Fruit fly (Drosophila melanogaster) whole organism, embryonic: ENCODE data around the gene Ufsp2.
A peak's percentile ranks its signal among the peaks of the same experiment; 100 is the strongest.

ENCODE experiments used
- Blimp-1 ChIP-seq: fragments of 200-800 bp; sonication (Bioruptor generic); optimal IDR thresholded peaks from 3 replicates; lab custom pipeline; 2018; ENCODE audit warnings: missing biosample characterization, missing genetic modification characterization, mild to moderate bottlenecking, moderate library complexity, missing genetic modification reagents
- CG10654 ChIP-seq: fragments of 200-800 bp; sonication (Bioruptor generic); optimal IDR thresholded peaks from 2 replicates; lab custom pipeline; 2016; ENCODE audit warnings: missing biosample characterization, missing genetic modification characterization
- CG12071 ChIP-seq: fragments of 200-800 bp; sonication (Bioruptor generic); optimal IDR thresholded peaks from 3 replicates; lab custom pipeline; 2018; ENCODE audit warnings: missing biosample characterization, mild to moderate bottlenecking, missing genetic modification characterization
- CG12104 ChIP-seq: fragments of 200-800 bp; sonication (Bioruptor generic); optimal IDR thresholded peaks from 3 replicates; lab custom pipeline; 2016; ENCODE audit warnings: missing biosample characterization, missing genetic modification characterization
- CG12299 ChIP-seq: fragments of 200-800 bp; sonication (Bioruptor generic); optimal IDR thresholded peaks from 2 replicates; lab custom pipeline; 2018; ENCODE audit warnings: missing biosample characterization, mild to moderate bottlenecking, missing genetic modification characterization
- CG15696 ChIP-seq: fragments of 200-800 bp; sonication (Bioruptor generic); optimal IDR thresholded peaks from 2 replicates; lab custom pipeline; 2019; ENCODE audit warnings: missing biosample characterization, mild to moderate bottlenecking, missing genetic modification characterization, moderate library complexity
- CG16779 ChIP-seq: fragments of 200-800 bp; sonication (Bioruptor generic); IDR thresholded peaks from 2 replicates; pipeline ENCODE4 v1.3.6; 2022; ENCODE audit warnings: missing biosample characterization, missing genetic modification characterization
- CG16863 ChIP-seq: fragments of 200-800 bp; sonication (Bioruptor generic); optimal IDR thresholded peaks from 3 replicates; lab custom pipeline; 2016; ENCODE audit warnings: missing biosample characterization, missing genetic modification characterization
- CG2120 ChIP-seq: fragments of 200-800 bp; sonication (Bioruptor generic); optimal IDR thresholded peaks from 3 replicates; lab custom pipeline; 2016; ENCODE audit warnings: missing biosample characterization, missing genetic modification characterization
- CG2712 ChIP-seq: fragments of 200-800 bp; optimal IDR thresholded peaks from 3 replicates; lab custom pipeline; 2019; ENCODE audit warnings: missing biosample characterization, mild to moderate bottlenecking, missing genetic modification characterization, moderate library complexity
- CG2889 ChIP-seq: fragments of 200-800 bp; sonication (Bioruptor generic); IDR thresholded peaks from 3 replicates; pipeline ENCODE4 v1.3.6; 2022; ENCODE audit warnings: missing biosample characterization, missing genetic modification characterization
- CG33213 ChIP-seq: fragments of 200-800 bp; sonication (Bioruptor generic); optimal IDR thresholded peaks from 3 replicates; lab custom pipeline; 2016; ENCODE audit warnings: missing biosample characterization, missing genetic modification characterization
- CG3995 ChIP-seq: fragments of 200-800 bp; sonication (Bioruptor generic); optimal IDR thresholded peaks from 3 replicates; lab custom pipeline; 2016; ENCODE audit warnings: missing biosample characterization, missing genetic modification characterization
- CG4328 ChIP-seq: fragments of 200-800 bp; sonication (Bioruptor generic); optimal IDR thresholded peaks from 3 replicates; lab custom pipeline; 2017; ENCODE audit warnings: missing biosample characterization, missing genetic modification reagents, missing genetic modification characterization
- CG6272 ChIP-seq: fragments of 200-800 bp; sonication (Bioruptor generic); IDR thresholded peaks from 2 replicates; pipeline ENCODE4 v1.3.6; 2022; ENCODE audit warnings: missing biosample characterization, missing genetic modification characterization
- CG7271 ChIP-seq: fragments of 200-800 bp; sonication (Bioruptor generic); optimal IDR thresholded peaks from 2 replicates; lab custom pipeline; 2018; ENCODE audit warnings: missing biosample characterization, mild to moderate bottlenecking, missing genetic modification characterization, moderate library complexity
- CG9876 ChIP-seq: fragments of 200-800 bp; sonication (Bioruptor generic); optimal IDR thresholded peaks from 2 replicates; lab custom pipeline; 2016; ENCODE audit warnings: missing biosample characterization, missing genetic modification characterization
- CG9932 ChIP-seq: fragments of 200-800 bp; sonication (Bioruptor generic); IDR thresholded peaks from 2 replicates; pipeline ENCODE4 v1.3.6; 2022; ENCODE audit warnings: missing biosample characterization, missing genetic modification characterization
- CHES-1-like ChIP-seq: fragments of 200-800 bp; sonication (Bioruptor generic); optimal IDR thresholded peaks from 2 replicates; lab custom pipeline; 2016; ENCODE audit warnings: missing biosample characterization, missing genetic modification characterization
- Fer2 ChIP-seq: fragments of 200-800 bp; sonication (Bioruptor generic); optimal IDR thresholded peaks from 2 replicates; lab custom pipeline; 2018; ENCODE audit warnings: missing biosample characterization, mild to moderate bottlenecking, missing genetic modification characterization, moderate library complexity
- Hand ChIP-seq: fragments of 200-800 bp; sonication (Bioruptor generic); optimal IDR thresholded peaks from 2 replicates; lab custom pipeline; 2017; ENCODE audit warnings: mild to moderate bottlenecking, missing biosample characterization, missing genetic modification reagents, missing genetic modification characterization
- Lim3 ChIP-seq: fragments of 200-800 bp; sonication (Bioruptor generic); IDR thresholded peaks from 2 replicates; pipeline ENCODE4 v1.3.6; 2022; ENCODE audit warnings: missing biosample characterization, missing genetic modification characterization
- Lpt ChIP-seq: fragments of >200 bp; optimal IDR thresholded peaks from 2 replicates; lab custom pipeline; 2018; ENCODE audit warnings: missing biosample characterization, missing genetic modification characterization
- Nf-YA ChIP-seq: fragments of 200-800 bp; sonication (Bioruptor generic); IDR thresholded peaks from 2 replicates; pipeline ENCODE4 v1.3.6; 2022; ENCODE audit warnings: missing biosample characterization, missing genetic modification characterization
- Oli ChIP-seq: fragments of 200-800 bp; sonication (Bioruptor generic); optimal IDR thresholded peaks from 2 replicates; lab custom pipeline; 2018; ENCODE audit warnings: missing biosample characterization, mild to moderate bottlenecking, missing genetic modification characterization, moderate library complexity
- Poxn ChIP-seq: fragments of 200-800 bp; sonication (Bioruptor generic); IDR thresholded peaks from 2 replicates; pipeline ENCODE4 v1.3.6; 2022; ENCODE audit warnings: missing biosample characterization, missing genetic modification characterization
- Rfx ChIP-seq: fragments of 200-800 bp; sonication (Bioruptor generic); IDR thresholded peaks from 2 replicates; pipeline ENCODE4 v1.3.6; 2022; ENCODE audit warnings: missing biosample characterization, missing genetic modification characterization
- Side ChIP-seq: fragments of 200-800 bp; sonication (Bioruptor generic); optimal IDR thresholded peaks from 2 replicates; lab custom pipeline; 2016; ENCODE audit warnings: missing biosample characterization, missing genetic modification characterization
- Taf1 ChIP-seq: fragments of 200-800 bp; sonication (Bioruptor generic); IDR thresholded peaks from 2 replicates; pipeline ENCODE4 v1.3.6; 2022; ENCODE audit warnings: missing biosample characterization, missing genetic modification characterization
- ab ChIP-seq: fragments of 200-800 bp; sonication (Bioruptor generic); optimal IDR thresholded peaks from 2 replicates; lab custom pipeline; 2016; ENCODE audit warnings: missing biosample characterization, missing genetic modification characterization
- abd-A ChIP-seq: fragments of 200-800 bp; sonication (Bioruptor generic); optimal IDR thresholded peaks from 3 replicates; lab custom pipeline; 2019; ENCODE audit warnings: missing biosample characterization, mild to moderate bottlenecking, missing genetic modification characterization, moderate library complexity
- ara ChIP-seq: fragments of 200-800 bp; sonication (Bioruptor generic); IDR thresholded peaks from 2 replicates; pipeline ENCODE4 v1.3.6; 2022; ENCODE audit warnings: missing biosample characterization, missing genetic modification characterization
- bigmax ChIP-seq: fragments of 200-800 bp; sonication (Bioruptor generic); optimal IDR thresholded peaks from 2 replicates; lab custom pipeline; 2018; ENCODE audit warnings: missing biosample characterization, mild to moderate bottlenecking, missing genetic modification characterization
- dmrt99B ChIP-seq: fragments of 200-800 bp; sonication (Bioruptor generic); optimal IDR thresholded peaks from 2 replicates; lab custom pipeline; 2018; ENCODE audit warnings: missing biosample characterization, mild to moderate bottlenecking, missing genetic modification characterization, moderate library complexity
- esg ChIP-seq: fragments of 200-800 bp; sonication (Bioruptor generic); conservative IDR thresholded peaks from 2 replicates; pipeline ENCODE4 v1.3.6; 2022; ENCODE audit warnings: missing biosample characterization, missing genetic modification characterization
- ewg ChIP-seq: fragments of 200-800 bp; sonication (Bioruptor generic); optimal IDR thresholded peaks from 3 replicates; lab custom pipeline; 2017; ENCODE audit warnings: mild to moderate bottlenecking, missing biosample characterization, missing genetic modification reagents, missing genetic modification characterization
- hbn ChIP-seq: fragments of 200-800 bp; sonication (Bioruptor generic); IDR thresholded peaks from 2 replicates; pipeline ENCODE4 v1.3.6; 2022; ENCODE audit warnings: missing biosample characterization, missing genetic modification characterization; ENCODE audit not compliant: partially characterized antibody
- her ChIP-seq: fragments of 200-800 bp; sonication (Bioruptor generic); optimal IDR thresholded peaks from 2 replicates; lab custom pipeline; 2016; ENCODE audit warnings: missing biosample characterization, missing genetic modification characterization
- insv ChIP-seq, 2 experiments: fragments of 200-800 bp; sonication (Bioruptor generic); optimal IDR thresholded peaks; 3 replicates each; lab custom pipeline; 2016 to 2018; ENCODE audit warnings: missing biosample characterization in 2 of 2, missing genetic modification characterization in 2 of 2
- kah ChIP-seq: fragments of 200-800 bp; sonication (Bioruptor generic); optimal IDR thresholded peaks from 2 replicates; lab custom pipeline; 2018; ENCODE audit warnings: missing biosample characterization, mild to moderate bottlenecking, missing genetic modification characterization
- knrl ChIP-seq: fragments of 200-800 bp; sonication (Bioruptor generic); IDR thresholded peaks from 3 replicates; pipeline ENCODE4 v1.3.6; 2022; ENCODE audit warnings: missing biosample characterization, missing genetic modification characterization; ENCODE audit not compliant: partially characterized antibody
- mam ChIP-seq: fragments of 200-800 bp; sonication (Bioruptor generic); optimal IDR thresholded peaks from 3 replicates; lab custom pipeline; 2016; ENCODE audit warnings: missing biosample characterization, missing genetic modification characterization
- nau ChIP-seq: fragments of 200-800 bp; sonication (Bioruptor generic); optimal IDR thresholded peaks from 3 replicates; lab custom pipeline; 2017; ENCODE audit warnings: missing biosample characterization, mild to moderate bottlenecking, missing genetic modification characterization, missing genetic modification reagents
- otp ChIP-seq: fragments of 200-800 bp; sonication (Bioruptor generic); IDR thresholded peaks from 3 replicates; pipeline ENCODE4, ENCODE4 v1.3.6; 2022; ENCODE audit warnings: missing biosample characterization, missing genetic modification characterization
- phol ChIP-seq: fragments of 200-800 bp; sonication (Bioruptor generic); optimal IDR thresholded peaks from 3 replicates; lab custom pipeline; 2018; ENCODE audit warnings: missing biosample characterization, mild to moderate bottlenecking, missing genetic modification characterization, moderate library complexity
- repo ChIP-seq: fragments of 200-800 bp; sonication (Bioruptor generic); optimal IDR thresholded peaks from 2 replicates; lab custom pipeline; 2016; ENCODE audit warnings: missing biosample characterization, missing genetic modification characterization
- sc ChIP-seq, 3 experiments: fragments of >200 bp in 2 of 3; fragments of 200-800 bp in 1 of 3; sonication (Bioruptor generic) in 1 of 3; optimal IDR thresholded peaks; 2 replicates in 2 of 3; 3 replicates in 1 of 3; lab custom pipeline; 2017; ENCODE audit warnings: mild to moderate bottlenecking in 1 of 3, missing biosample characterization in 1 of 3, missing genetic modification characterization in 1 of 3, missing genetic modification reagents in 1 of 3
- stwl ChIP-seq: fragments of 200-800 bp; sonication (Bioruptor generic); optimal IDR thresholded peaks from 3 replicates; lab custom pipeline; 2018; ENCODE audit warnings: missing biosample characterization, mild to moderate bottlenecking, missing genetic modification characterization, moderate library complexity
- usp ChIP-seq: fragments of >200 bp; optimal IDR thresholded peaks from 2 replicates; lab custom pipeline; 2017; ENCODE audit warnings: missing biosample characterization, missing genetic modification characterization

Ufsp2 gene

dm6 chr3L:15563058-15563850 lies 13.1 kb upstream of the Ufsp2 start, which contains the start of the genes CG7739 and SCCRO:
Gene CG7739 (minus strand): TSS chr3L:15563065.
Gene SCCRO (plus strand): TSS chr3L:15563427.
- TF ChIP-seq bigmax (GFP tag; lab: Kevin White, UChicago) (no peak), Side (peak; percentile 11), nau (no peak), Lpt (GFP tag; lab: Kevin White, UChicago) (no peak), CG2712 (tag; lab: Kevin White, UChicago) (peak; percentile 78), CG3995 (peak; percentile 93), CG10654 (peak; percentile 39), Hand (peak; percentile 4), esg (peak; percentile 35; the same call in 1 of the 2 replicates), Lim3 (GFP tag; lab: Robert Waterston, UW) (no peak), Poxn (no peak), sc (optimal IDR thresholded peaks at IDR 0.05; lab: Kevin White, UChicago) (no peak), sc (GFP tag; optimal IDR thresholded peaks at IDR 0.05; lab: Kevin White, UChicago) (no peak), CG2889 (GFP tag; lab: Robert Waterston, UW) (peak; percentile 56; the same call in 1 of the 3 replicates), CG12104 (GFP tag; lab: Kevin White, UChicago) (peak; percentile 1), insv (GFP tag; optimal IDR thresholded peaks at IDR 0.05; lab: Kevin White, UChicago) (no peak), knrl (GFP tag; lab: Robert Waterston, UW) (no peak; the same call in 2 of the 3 replicates), Blimp-1 (GFP tag; lab: Kevin White, UChicago) (no peak), Rfx (peak; percentile 77), Taf1 (0 out of 2 replicates have a peak, but pooled peaks have one; percentile 5), CG16779 (no peak), ara (GFP tag; lab: Robert Waterston, UW) (no peak), Oli (peak; percentile 29), CG6272 (GFP tag; lab: Robert Waterston, UW) (peak; percentile 64; the same call in 1 of the 2 replicates), CG9932 (peak; percentile 81), Fer2 (peak; percentile 56), usp (GFP tag; lab: Kevin White, UChicago) (no peak), abd-A (no peak), CG9876 (no peak), ab (GFP tag; lab: Kevin White, UChicago) (no peak), CG12299 (peak; percentile 22), ewg (GFP tag; lab: Kevin White, UChicago) (no peak), otp (GFP tag; lab: Robert Waterston, UW) (0 out of 3 replicates have a peak, but pooled peaks have one; percentile 31), CG2120 (GFP tag; lab: Kevin White, UChicago) (peak; percentile 40), mam (GFP tag; lab: Kevin White, UChicago) (peak; percentile 42), CG7271 (no peak), phol (tag; lab: Kevin White, UChicago) (peak; percentile 70), CG15696 (tag; lab: Kevin White, UChicago) (peak; percentile 43), hbn (GFP tag; lab: Robert Waterston, UW) (peak; percentile 34; the same call in 1 of the 2 replicates), dmrt99B (no peak), kah (GFP tag; lab: Kevin White, UChicago) (no peak), CG12071 (GFP tag; lab: Kevin White, UChicago) (no peak), repo (GFP tag; lab: Kevin White, UChicago) (no peak), CG16863 (GFP tag; lab: Kevin White, UChicago) (no peak), stwl (tag; lab: Kevin White, UChicago) (peak; percentile 33), Nf-YA (GFP tag; lab: Robert Waterston, UW) (no peak), her (peak; percentile 10), CG33213 (GFP tag; lab: Kevin White, UChicago) (no peak), CG4328 (GFP tag; lab: Kevin White, UChicago) (peak; percentile 0), CHES-1-like (peak; percentile 46)
